Fruit fly (Drosophila melanogaster): ENCODE data around the gene ABCB7.

DNA sequence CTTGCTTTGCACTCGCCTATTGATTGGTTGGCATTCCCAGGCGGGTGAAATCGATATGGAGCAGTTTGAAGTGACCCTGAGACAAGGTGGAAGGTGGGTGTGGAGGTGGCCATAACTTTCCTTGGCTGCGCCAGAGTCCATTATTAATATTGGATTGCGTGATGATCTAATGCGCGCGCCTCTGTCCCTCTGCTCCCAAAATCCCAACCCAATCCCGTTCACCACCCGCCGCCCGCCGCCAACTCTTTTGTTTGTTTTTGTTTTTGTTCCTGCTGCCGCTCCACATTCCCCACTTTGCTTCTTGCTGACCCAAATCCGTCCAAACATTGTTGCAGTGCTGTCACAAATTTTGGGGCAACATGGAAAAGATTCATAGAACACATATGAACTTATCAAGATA lies 47.1 kb upstream of the ABCB7 start:
- TF ChIP-seq CG8478 (optimal IDR thresholded peaks at IDR 0.05) (no peak), CTCF (optimal IDR thresholded peaks at IDR 0.05) (no peak)

Measured in S2 (cell line).